Fruit fly (Drosophila melanogaster) whole organism, prepupa: ENCODE results near the gene RpS19a.

Experiments
- Blimp-1 ChIP-seq: fragments of 200-800 bp; sonication (Bioruptor generic); optimal IDR thresholded peaks from 3 replicates; lab custom pipeline; 2017; ENCODE audit warnings: missing biosample characterization, missing genetic modification characterization, mild to moderate bottlenecking, moderate library complexity, missing genetic modification reagents
- CG32006 ChIP-seq: fragments of 200-800 bp; sonication (Bioruptor generic); optimal IDR thresholded peaks from 3 replicates; lab custom pipeline; 2017; ENCODE audit warnings: missing biosample characterization, mild to moderate bottlenecking, missing genetic modification characterization
- CG34406 ChIP-seq: fragments of 200-800 bp; sonication (Bioruptor generic); optimal IDR thresholded peaks from 3 replicates; lab custom pipeline; 2016; ENCODE audit warnings: missing biosample characterization, missing genetic modification characterization
- CG8319 ChIP-seq: fragments of 200-800 bp; sonication (Bioruptor generic); optimal IDR thresholded peaks from 3 replicates; lab custom pipeline; 2016; ENCODE audit warnings: missing biosample characterization, missing genetic modification characterization
- CG8632 ChIP-seq: fragments of 200-800 bp; sonication (Bioruptor generic); optimal IDR thresholded peaks from 3 replicates; lab custom pipeline; 2016; ENCODE audit warnings: missing biosample characterization, missing genetic modification characterization
- Sox102F ChIP-seq: fragments of 200-800 bp; sonication (Bioruptor generic); optimal IDR thresholded peaks from 2 replicates; lab custom pipeline; 2016; ENCODE audit warnings: missing biosample characterization, mild to moderate bottlenecking, missing genetic modification characterization
- net ChIP-seq: fragments of 200-800 bp; sonication (Bioruptor generic); optimal IDR thresholded peaks from 3 replicates; lab custom pipeline; 2016; ENCODE audit warnings: missing biosample characterization, missing genetic modification characterization
- ss ChIP-seq, 2 experiments: fragments of 200-800 bp; sonication (Bioruptor generic); optimal IDR thresholded peaks; 2 replicates in 1 of 2; 3 replicates in 1 of 2; lab custom pipeline; 2017 to 2018; ENCODE audit warnings: mild to moderate bottlenecking in 2 of 2, missing biosample characterization in 2 of 2, missing genetic modification characterization in 2 of 2, moderate library complexity in 1 of 2

dm6 chrX:16640260-16641100 lies 2.8 kb downstream of the RpS19a start, which contains the start of the genes SNRPG and mthl1:
- TF ChIP-seq CG8632 (GFP tag; lab: Kevin White, UChicago), result peak; percentile 67
- TF ChIP-seq CG8319, result peak; percentile 52
- TF ChIP-seq CG34406 (GFP tag; lab: Kevin White, UChicago), result peak; percentile 66
- peak in 1 of 2 experiments; percentile 56 for TF ChIP-seq ss (GFP tag; optimal IDR thresholded peaks at IDR 0.05; lab: Kevin White, UChicago)
- peak; percentile 42 for TF ChIP-seq Sox102F (GFP tag; lab: Kevin White, UChicago)
- peak; percentile 16 for TF ChIP-seq Blimp-1 (GFP tag; lab: Kevin White, UChicago)
- peak; percentile 70 for TF ChIP-seq net (GFP tag; lab: Kevin White, UChicago)
- peak; percentile 87 for TF ChIP-seq CG32006
